Worm (Caenorhabditis elegans) whole organism, L4 larva: ENCODE measurements around the gene srt-11.
A peak's percentile ranks its signal among the peaks of the same experiment; 100 is the strongest.

ENCODE experiments used
- D1046.2 ChIP-seq: fragments of 200-800 bp; sonication (Bioruptor generic); IDR thresholded peaks from 2 replicates; pipeline ENCODE4 v1.3.6; 2022; ENCODE audit warnings: missing genetic modification characterization, missing compliant biosample characterization
- T20F7.1 ChIP-seq: fragments of 200-800 bp; sonication (Bioruptor generic); optimal IDR thresholded peaks from 2 replicates; lab custom pipeline; 2018; ENCODE audit warnings: mild to moderate bottlenecking, missing genetic modification characterization, missing compliant biosample characterization
- T26A8.4 ChIP-seq: fragments of 200-800 bp; sonication (Bioruptor generic); IDR thresholded peaks from 2 replicates; pipeline ENCODE4 v1.3.6; 2022; ENCODE audit warnings: missing genetic modification characterization, missing compliant biosample characterization
- Y105C5A.15 ChIP-seq: fragments of 200-800 bp; sonication (Bioruptor generic); IDR thresholded peaks from 2 replicates; pipeline ENCODE4 v1.3.6; 2022; ENCODE audit warnings: missing genetic modification characterization, missing compliant biosample characterization
- Y48G9A.11 ChIP-seq: fragments of 200-800 bp; sonication (Bioruptor generic); IDR thresholded peaks from 2 replicates; pipeline ENCODE4 v1.3.6; 2022; ENCODE audit warnings: missing genetic modification reagents, missing genetic modification characterization, missing compliant biosample characterization
- ZK546.5 ChIP-seq, 2 experiments: sonication (generic microtip); optimal IDR thresholded peaks; 2 replicates each; lab custom pipeline; 2017; ENCODE audit warnings: missing biosample characterization in 2 of 2, missing genetic modification characterization in 2 of 2
- aha-1 ChIP-seq: fragments of 150-350 bp; peaks from one replicate; lab custom pipeline; 2014; ENCODE audit warnings: missing biosample characterization, missing genetic modification characterization
- ama-1 ChIP-seq: fragments of 150-350 bp; optimal IDR thresholded peaks from 2 replicates; lab custom pipeline; 2014; ENCODE audit warnings: inconsistent platforms, mixed read lengths
- arid-1 ChIP-seq: fragments of 200-800 bp; sonication (Bioruptor generic); conservative IDR thresholded peaks from 2 replicates; pipeline ENCODE4 v1.3.6; 2022; ENCODE audit warnings: missing genetic modification reagents, missing genetic modification characterization, missing compliant biosample characterization
- ceh-32 ChIP-seq: sonication (generic microtip); optimal IDR thresholded peaks from 2 replicates; lab custom pipeline; 2016; ENCODE audit warnings: mild to moderate bottlenecking, missing genetic modification characterization, missing compliant biosample characterization; ENCODE audit not compliant: poor library complexity
- cey-2 ChIP-seq: sonication (generic microtip); optimal IDR thresholded peaks from 3 replicates; lab custom pipeline; 2017; ENCODE audit warnings: missing genetic modification characterization, mild to moderate bottlenecking, missing compliant biosample characterization, antibody characterized with exemption, borderline replicate concordance; ENCODE audit not compliant: insufficient read depth
- ctbp-1 ChIP-seq: fragments of 200-800 bp; sonication (Bioruptor generic); IDR thresholded peaks from 2 replicates; pipeline ENCODE4 v1.3.6; 2022; ENCODE audit warnings: missing genetic modification reagents, missing genetic modification characterization, missing compliant biosample characterization
- daf-16 ChIP-seq, 3 experiments: sonication (generic microtip); optimal IDR thresholded peaks; 2 replicates each; lab custom pipeline; 2016 to 2017; ENCODE audit warnings: missing genetic modification characterization in 3 of 3, missing genetic modification reagents in 3 of 3, mild to moderate bottlenecking in 2 of 3, missing compliant biosample characterization in 2 of 3, missing biosample characterization in 1 of 3, moderate library complexity in 1 of 3
- dmd-9 ChIP-seq: fragments of 200-800 bp; sonication (Bioruptor generic); IDR thresholded peaks from 2 replicates; pipeline ENCODE4 v1.3.6; 2022; ENCODE audit warnings: missing genetic modification reagents, missing genetic modification characterization, missing compliant biosample characterization
- duxl-1 ChIP-seq: sonication (generic microtip); optimal IDR thresholded peaks from 2 replicates; lab custom pipeline; 2016; ENCODE audit warnings: mild to moderate bottlenecking, missing genetic modification characterization, moderate library complexity, missing compliant biosample characterization; ENCODE audit not compliant: poor library complexity
- fkh-10 ChIP-seq: fragments of 150-350 bp; optimal IDR thresholded peaks from 2 replicates; lab custom pipeline; 2014; ENCODE audit warnings: missing biosample characterization, missing genetic modification reagents, missing genetic modification characterization
- fos-1 ChIP-seq: fragments of 150-350 bp; optimal IDR thresholded peaks from 2 replicates; lab custom pipeline; 2014; ENCODE audit warnings: missing biosample characterization, missing genetic modification characterization
- hmg-1.1 ChIP-seq: fragments of 200-800 bp; sonication (Bioruptor generic); IDR thresholded peaks from 2 replicates; pipeline ENCODE4 v1.3.6; 2022; ENCODE audit warnings: missing genetic modification reagents, missing genetic modification characterization, missing compliant biosample characterization
- lin-13 ChIP-seq: fragments of 150-350 bp; optimal IDR thresholded peaks from 2 replicates; lab custom pipeline; 2014; ENCODE audit warnings: missing biosample characterization, missing genetic modification reagents, missing genetic modification characterization
- lin-38 ChIP-seq: fragments of 200-800 bp; sonication (Bioruptor generic); IDR thresholded peaks from 2 replicates; pipeline ENCODE4 v1.3.6; 2022; ENCODE audit warnings: missing genetic modification reagents, missing genetic modification characterization, missing compliant biosample characterization
- lin-39 ChIP-seq: fragments of 150-350 bp; optimal IDR thresholded peaks from 2 replicates; lab custom pipeline; 2014; ENCODE audit warnings: missing biosample characterization, missing genetic modification reagents, missing genetic modification characterization
- lir-3 ChIP-seq: sonication (generic microtip); optimal IDR thresholded peaks from 2 replicates; lab custom pipeline; 2016; ENCODE audit warnings: mild to moderate bottlenecking, missing genetic modification characterization, missing compliant biosample characterization
- lsy-2 ChIP-seq, 2 experiments: fragments of 150-350 bp in 1 of 2; sonication (generic microtip) in 1 of 2; optimal IDR thresholded peaks; 2 replicates each; lab custom pipeline; 2014 to 2017; ENCODE audit warnings: missing biosample characterization in 2 of 2, missing genetic modification characterization in 2 of 2
- mdt-29 ChIP-seq: fragments of 200-800 bp; sonication (Bioruptor generic); IDR thresholded peaks from 2 replicates; pipeline ENCODE4 v1.3.6; 2022; ENCODE audit warnings: missing genetic modification reagents, missing genetic modification characterization, missing compliant biosample characterization
- mep-1 ChIP-seq: fragments of 150-350 bp; sonication (generic microtip); optimal IDR thresholded peaks from 3 replicates; lab custom pipeline; 2014; ENCODE audit warnings: missing biosample characterization, missing genetic modification characterization
- nhr-25 ChIP-seq: sonication (generic microtip); optimal IDR thresholded peaks from 2 replicates; lab custom pipeline; 2017; ENCODE audit warnings: missing genetic modification characterization, mild to moderate bottlenecking, missing compliant biosample characterization, antibody characterized with exemption, moderate library complexity, borderline replicate concordance; ENCODE audit not compliant: insufficient read depth
- nhr-28 ChIP-seq: fragments of 150-350 bp; optimal IDR thresholded peaks from 2 replicates; lab custom pipeline; 2014; ENCODE audit warnings: missing biosample characterization, missing genetic modification characterization
- nhr-42 ChIP-seq: fragments of 200-800 bp; sonication (Bioruptor generic); IDR thresholded peaks from 2 replicates; pipeline ENCODE4 v1.3.6; 2022; ENCODE audit warnings: missing genetic modification characterization, missing compliant biosample characterization
- pha-4 ChIP-seq, 2 experiments: fragments of 150-350 bp in 1 of 2; fragments of 200-800 bp in 1 of 2; sonication (Bioruptor generic) in 1 of 2; IDR thresholded peaks in 1 of 2; optimal IDR thresholded peaks in 1 of 2; 2 replicates each; pipeline versions ENCODE4 v1.3.6 to Lab custom; 2014 to 2022; ENCODE audit warnings: missing genetic modification characterization in 2 of 2, missing genetic modification reagents in 2 of 2, missing biosample characterization in 1 of 2, missing compliant biosample characterization in 1 of 2
- php-3 ChIP-seq: fragments of 200-800 bp; sonication (Bioruptor generic); IDR thresholded peaks from 2 replicates; pipeline ENCODE4 v1.3.6; 2022; ENCODE audit warnings: missing genetic modification reagents, missing genetic modification characterization, missing compliant biosample characterization
- pqm-1 ChIP-seq: sonication (generic microtip); optimal IDR thresholded peaks from 2 replicates; lab custom pipeline; 2017; ENCODE audit warnings: missing biosample characterization, missing genetic modification characterization
- rbr-2 ChIP-seq: sonication (generic microtip); optimal IDR thresholded peaks from 2 replicates; lab custom pipeline; 2016; ENCODE audit warnings: missing genotype, missing genetic modification characterization, missing compliant biosample characterization
- sdz-12 ChIP-seq: fragments of 200-800 bp; sonication (Bioruptor generic); optimal IDR thresholded peaks from 2 replicates; lab custom pipeline; 2018; ENCODE audit warnings: mild to moderate bottlenecking, missing genetic modification characterization, missing compliant biosample characterization
- skn-1 ChIP-seq: fragments of 150-350 bp; optimal IDR thresholded peaks from 2 replicates; lab custom pipeline; 2014; ENCODE audit warnings: missing biosample characterization, missing genetic modification characterization
- spr-3 ChIP-seq: fragments of 200-800 bp; sonication (Bioruptor generic); optimal IDR thresholded peaks from 2 replicates; lab custom pipeline; 2018; ENCODE audit warnings: mild to moderate bottlenecking, missing genetic modification characterization, missing compliant biosample characterization
- zag-1 ChIP-seq: fragments of 150-350 bp; optimal IDR thresholded peaks from 2 replicates; lab custom pipeline; 2014; ENCODE audit warnings: missing biosample characterization, missing genetic modification characterization
- zfp-2 ChIP-seq: sonication (generic microtip); optimal IDR thresholded peaks from 2 replicates; lab custom pipeline; 2016; ENCODE audit warnings: mild to moderate bottlenecking, missing genetic modification characterization, missing compliant biosample characterization
- zfp-3 ChIP-seq: fragments of 200-800 bp; sonication (Bioruptor generic); conservative IDR thresholded peaks from 2 replicates; pipeline ENCODE4 v1.3.6; 2022; ENCODE audit warnings: missing genetic modification reagents, missing genetic modification characterization, missing compliant biosample characterization
- zip-11 ChIP-seq: fragments of 200-800 bp; sonication (Bioruptor generic); IDR thresholded peaks from 2 replicates; pipeline ENCODE4 v1.3.6; 2022; ENCODE audit warnings: missing genetic modification characterization, missing compliant biosample characterization
- ztf-11 ChIP-seq: fragments of 150-350 bp; optimal IDR thresholded peaks from 2 replicates; lab custom pipeline; 2014; ENCODE audit warnings: missing biosample characterization, missing genetic modification characterization

The srt-11 gene

DNA sequence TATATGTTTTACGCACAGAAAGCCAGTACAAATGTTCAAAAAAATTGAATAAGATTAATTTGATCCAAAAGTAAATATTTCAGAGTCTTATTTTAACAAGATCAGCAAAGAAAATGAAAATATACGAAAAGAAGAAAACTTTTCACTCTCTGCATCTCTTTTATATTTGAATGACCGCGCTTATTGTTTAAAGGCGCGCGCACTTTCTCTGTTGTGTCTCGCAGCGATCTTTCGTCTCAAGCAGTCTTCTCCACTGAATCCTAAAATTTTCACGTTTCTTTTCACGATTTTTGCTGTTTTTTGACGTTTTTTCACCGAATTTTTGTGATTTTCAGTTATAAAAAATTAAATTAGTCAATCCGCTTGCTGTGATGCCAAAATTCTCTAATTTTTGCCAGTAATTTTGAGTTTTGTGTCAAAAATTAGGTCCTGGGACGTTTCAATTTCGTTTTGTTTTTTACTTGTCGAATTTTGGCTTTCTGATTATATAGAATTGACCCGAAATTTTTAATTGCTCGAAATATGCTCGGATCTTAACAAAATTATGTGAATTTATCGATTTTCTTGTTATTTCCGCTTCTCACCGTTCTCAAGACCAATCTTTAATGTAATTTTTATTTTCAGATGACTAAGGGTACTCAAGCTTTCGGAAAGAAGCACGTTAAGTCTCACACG is 9.2 kb downstream of the srt-11 start, which contains the start of gene W01D2.1 (continued):
- peak; percentile 47; the same call in 1 of the 2 replicates for TF ChIP-seq hmg-1.1 (GFP tag; lab: Robert Waterston, UW)
- TF ChIP-seq ama-1 (lab: Kevin White, UChicago), result peak; percentile 47
- TF ChIP-seq sdz-12 (GFP tag; lab: Kevin White, UChicago), result no peak
- TF ChIP-seq D1046.2, result no peak
- peak; percentile 10 for TF ChIP-seq duxl-1 (tag; lab: Kevin White, UChicago)
- TF ChIP-seq lin-13 (GFP tag; lab: Kevin White, UChicago), result peak; percentile 57
- no peak for TF ChIP-seq Y105C5A.15 (GFP tag; lab: Robert Waterston, UW)
- TF ChIP-seq nhr-28 (tag; lab: Kevin White, UChicago), result peak; percentile 35
- no peak for TF ChIP-seq fkh-10
- no peak for TF ChIP-seq nhr-25 (tag; lab: Kevin White, UChicago)
- TF ChIP-seq lir-3 (tag; lab: Kevin White, UChicago), result no peak
- no peak for TF ChIP-seq php-3 (GFP tag; lab: Robert Waterston, UW)
- TF ChIP-seq T20F7.1, result no peak
- TF ChIP-seq aha-1, result no peak
- TF ChIP-seq mep-1 (tag; lab: Kevin White, UChicago), result peak; percentile 62

DNA sequence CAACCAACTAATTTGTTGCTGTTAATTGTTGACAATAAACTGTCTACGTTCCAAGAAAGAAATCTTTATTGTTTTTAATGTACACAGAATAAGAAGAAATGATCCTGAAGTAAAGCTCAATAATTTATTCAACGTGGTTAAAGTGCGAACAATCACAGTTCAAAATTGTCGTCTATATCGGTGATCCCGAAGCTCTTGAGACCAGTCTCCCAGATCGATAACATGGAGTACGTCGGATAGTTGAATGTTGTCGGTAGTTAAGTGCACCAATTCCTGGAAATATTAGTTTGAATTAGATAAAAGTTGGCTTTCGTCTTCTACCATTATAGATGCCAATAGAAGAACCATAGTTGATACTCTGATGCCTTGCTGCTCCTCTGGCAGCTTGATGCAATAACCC is 10.3 kb downstream of the srt-11 start:
- TF ChIP-seq ctbp-1 (GFP tag; lab: Robert Waterston, UW) (0 out of 2 replicates have a peak, but pooled peaks have one; percentile 29), cey-2 (tag; lab: Kevin White, UChicago) (no peak), Y48G9A.11 (GFP tag; lab: Robert Waterston, UW) (peak; percentile 30; the same call in 1 of the 2 replicates), pha-4 (GFP tag; IDR thresholded peaks at IDR 0.05; lab: Robert Waterston, UW) (0 out of 2 replicates have a peak, but pooled peaks have one; percentile 5), pha-4 (tag; optimal IDR thresholded peaks at IDR 0.05; lab: Kevin White, UChicago) (no peak), nhr-42 (GFP tag; lab: Robert Waterston, UW) (0 out of 2 replicates have a peak, but pooled peaks have one; percentile 22), daf-16 (GFP tag; optimal IDR thresholded peaks at IDR 0.05; lab: Kevin White, UChicago) (no peak), daf-16 (tag; optimal IDR thresholded peaks at IDR 0.05; lab: Kevin White, UChicago) (no peak), mdt-29 (GFP tag; lab: Robert Waterston, UW) (0 out of 2 replicates have a peak, but pooled peaks have one; percentile 20), lin-38 (0 out of 2 replicates have a peak, but pooled peaks have one; percentile 11)
- TF ChIP-seq, all 104 proteins: peak for 6

DNA sequence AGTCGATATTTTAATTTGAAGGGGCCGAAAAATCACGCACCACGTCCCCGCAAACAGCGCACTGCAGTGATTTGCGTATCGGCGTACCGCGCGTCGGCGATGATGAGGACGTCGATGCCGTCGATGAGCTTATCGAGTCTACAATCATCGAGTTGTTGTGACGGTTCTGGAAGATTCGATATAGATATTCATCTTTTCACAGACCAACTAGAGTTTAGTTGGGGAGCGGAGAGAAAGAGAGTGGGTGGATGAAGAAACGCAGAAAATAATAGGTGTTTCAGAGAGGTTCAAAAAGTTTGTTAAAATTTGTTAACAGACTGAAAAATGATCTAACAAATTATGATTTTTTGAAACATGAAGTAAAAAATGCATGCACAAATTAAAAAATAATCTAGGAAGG is 12.6 kb downstream of the srt-11 start, which contains the start of gene nhr-61:
Gene nhr-61 (minus strand): TSS at position 168 of the 400 bp plus-strand sequence.
- TF ChIP-seq nhr-42 (GFP tag; lab: Robert Waterston, UW) (peak; percentile 26; the same call in 1 of the 2 replicates), ceh-32 (tag; lab: Kevin White, UChicago) (no peak)

DNA sequence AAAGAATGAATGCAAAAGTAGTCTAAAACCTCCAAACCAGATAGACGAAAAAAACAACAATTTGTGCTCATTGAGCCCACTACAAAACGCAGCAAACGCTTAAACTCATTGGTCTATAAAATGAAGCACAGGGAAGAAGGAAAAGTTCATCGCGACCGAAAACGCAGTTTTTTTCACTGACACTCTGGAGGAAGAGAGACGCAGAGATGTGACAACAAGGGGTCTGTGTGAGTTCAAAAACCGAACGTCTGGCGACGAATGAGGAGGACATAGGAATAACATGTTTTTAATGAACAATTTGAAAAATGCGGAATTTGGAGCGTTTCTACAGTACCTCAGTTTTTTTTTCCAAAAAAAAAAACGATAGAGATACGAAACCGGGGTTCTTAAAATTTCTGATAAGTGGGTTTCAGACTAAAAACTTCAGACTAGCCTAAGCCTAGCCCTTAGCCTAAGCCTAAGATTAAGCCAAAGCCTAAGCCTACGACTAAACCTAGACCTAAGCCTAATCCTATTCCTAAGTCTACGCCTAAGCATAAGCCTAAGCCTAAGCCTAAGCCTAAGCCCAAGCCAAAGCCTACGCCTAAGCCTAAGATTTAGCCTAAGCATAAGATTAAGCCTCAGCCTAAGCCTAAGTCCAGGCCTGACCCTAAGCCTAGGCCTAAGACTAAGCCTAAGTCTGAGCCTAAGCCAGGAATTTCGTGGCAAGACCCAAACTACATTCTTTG is 13.6 kb downstream of the srt-11 start:
- TF ChIP-seq lin-38 (no peak), fos-1 (tag; lab: Kevin White, UChicago) (no peak), rbr-2 (no peak), pha-4 (GFP tag; IDR thresholded peaks at IDR 0.05; lab: Robert Waterston, UW) (no peak), pha-4 (tag; optimal IDR thresholded peaks at IDR 0.05; lab: Kevin White, UChicago) (no peak), ztf-11 (tag; lab: Kevin White, UChicago) (no peak), zag-1 (tag; lab: Kevin White, UChicago) (no peak), spr-3 (no peak), skn-1 (tag; lab: Kevin White, UChicago) (no peak), pqm-1 (tag; lab: Kevin White, UChicago) (peak; percentile 4), zfp-3 (no peak), arid-1 (no peak), ZK546.5 (tag; optimal IDR thresholded peaks at IDR 0.05; lab: Kevin White, UChicago) (no peak), T26A8.4 (GFP tag; lab: Robert Waterston, UW) (no peak), zip-11 (no peak), ceh-32 (tag; lab: Kevin White, UChicago) (no peak), dmd-9 (GFP tag; lab: Robert Waterston, UW) (no peak), nhr-42 (GFP tag; lab: Robert Waterston, UW) (no peak), lsy-2 (tag; optimal IDR thresholded peaks at IDR 0.05; lab: Kevin White, UChicago) (peak in 1 of 2 experiments; percentile 1), lin-39 (tag; lab: Kevin White, UChicago) (no peak), zfp-2 (tag; lab: Kevin White, UChicago) (no peak)
